Worm (Caenorhabditis elegans) whole organism, young adult: ENCODE data around the gene F18E9.1.
A peak's percentile ranks its signal among the peaks of the same experiment; 100 is the strongest.

Experiments
- C06A6.2 ChIP-seq: fragments of 200-800 bp; sonication (Bioruptor generic); conservative IDR thresholded peaks from 2 replicates; pipeline ENCODE4 v1.3.6; 2022; ENCODE audit warnings: missing genetic modification characterization, missing compliant biosample characterization
- F23B12.7 ChIP-seq: sonication (generic microtip); optimal IDR thresholded peaks from 2 replicates; lab custom pipeline; 2017; ENCODE audit warnings: missing genetic modification characterization, mild to moderate bottlenecking, missing compliant biosample characterization, antibody characterized with exemption, moderate library complexity; ENCODE audit not compliant: insufficient read depth
- F49E8.2 ChIP-seq: sonication (generic microtip); optimal IDR thresholded peaks from 3 replicates; lab custom pipeline; 2017; ENCODE audit warnings: missing genetic modification characterization, mild to moderate bottlenecking, missing compliant biosample characterization, antibody characterized with exemption, moderate library complexity; ENCODE audit not compliant: insufficient read depth
- F55B11.4 ChIP-seq: sonication (generic microtip); optimal IDR thresholded peaks from 2 replicates; lab custom pipeline; 2016; ENCODE audit warnings: missing compliant biosample characterization, missing genetic modification characterization, borderline replicate concordance; ENCODE audit not compliant: insufficient read depth
- F57A8.1 ChIP-seq: fragments of 200-800 bp; sonication (Bioruptor generic); optimal IDR thresholded peaks from 2 replicates; lab custom pipeline; 2018; ENCODE audit warnings: mild to moderate bottlenecking, missing genetic modification characterization, moderate library complexity, missing compliant biosample characterization
- Y53G8AR.9 ChIP-seq: fragments of 200-800 bp; sonication (Bioruptor generic); conservative IDR thresholded peaks from 2 replicates; pipeline ENCODE4 v1.3.6; 2022; ENCODE audit warnings: missing genetic modification reagents, missing genetic modification characterization, missing compliant biosample characterization
- Y79H2A.3 ChIP-seq: fragments of 200-800 bp; sonication (Bioruptor generic); conservative IDR thresholded peaks from 2 replicates; pipeline ENCODE4 v1.3.6; 2022; ENCODE audit warnings: missing genetic modification reagents, missing genetic modification characterization, missing compliant biosample characterization
- Y95B8A.8 ChIP-seq: fragments of 200-800 bp; sonication (Bioruptor generic); IDR thresholded peaks from 2 replicates; pipeline ENCODE4 v1.3.6; 2022; ENCODE audit warnings: missing genetic modification reagents, missing genetic modification characterization, missing compliant biosample characterization
- aptf-2 ChIP-seq: fragments of 200-800 bp; sonication (Bioruptor generic); conservative IDR thresholded peaks from 2 replicates; pipeline ENCODE4 v1.3.6; 2022; ENCODE audit warnings: missing genetic modification reagents, missing genetic modification characterization, missing compliant biosample characterization
- athp-1 ChIP-seq: sonication (generic microtip); optimal IDR thresholded peaks from 2 replicates; lab custom pipeline; 2017; ENCODE audit warnings: mild to moderate bottlenecking, missing genetic modification characterization, missing compliant biosample characterization
- bed-2 ChIP-seq: fragments of 200-800 bp; sonication (Bioruptor generic); IDR thresholded peaks from 2 replicates; pipeline ENCODE4 v1.3.6; 2022; ENCODE audit warnings: missing genetic modification reagents, missing genetic modification characterization, missing compliant biosample characterization
- cebp-2 ChIP-seq: fragments of 200-800 bp; sonication (Bioruptor generic); IDR thresholded peaks from 2 replicates; pipeline ENCODE4 v1.3.6; 2022; ENCODE audit warnings: missing genetic modification characterization, missing compliant biosample characterization
- ceh-100 ChIP-seq: fragments of 200-800 bp; sonication (Bioruptor generic); IDR thresholded peaks from 2 replicates; pipeline ENCODE4 v1.3.6; 2022; ENCODE audit warnings: missing genetic modification reagents, missing genetic modification characterization, missing compliant biosample characterization
- ceh-40 ChIP-seq: fragments of 200-800 bp; sonication (Bioruptor generic); IDR thresholded peaks from 2 replicates; pipeline ENCODE4 v1.3.6; 2022; ENCODE audit warnings: missing genetic modification characterization, missing compliant biosample characterization
- ceh-58 ChIP-seq: fragments of 200-800 bp; sonication (Bioruptor generic); IDR thresholded peaks from 2 replicates; pipeline ENCODE4 v1.3.6; 2022; ENCODE audit warnings: missing genetic modification characterization, missing compliant biosample characterization
- die-1 ChIP-seq: sonication (generic microtip); optimal IDR thresholded peaks from 2 replicates; lab custom pipeline; 2016; ENCODE audit warnings: missing genotype, mild to moderate bottlenecking, missing genetic modification characterization, missing compliant biosample characterization
- dox-1 ChIP-seq: fragments of 200-800 bp; sonication (Bioruptor generic); IDR thresholded peaks from 2 replicates; pipeline ENCODE4 v1.3.6; 2022; ENCODE audit warnings: missing genetic modification reagents, missing genetic modification characterization, missing compliant biosample characterization
- egl-44 ChIP-seq: fragments of 200-800 bp; sonication (Bioruptor generic); IDR thresholded peaks from 2 replicates; pipeline ENCODE4 v1.3.6; 2022; ENCODE audit warnings: missing genetic modification reagents, missing genetic modification characterization, missing compliant biosample characterization
- gei-17 ChIP-seq: fragments of 200-800 bp; sonication (Bioruptor generic); optimal IDR thresholded peaks from 2 replicates; lab custom pipeline; 2018; ENCODE audit warnings: mild to moderate bottlenecking, missing genetic modification characterization, missing compliant biosample characterization
- hmg-1.2 ChIP-seq: fragments of 200-800 bp; sonication (Bioruptor generic); IDR thresholded peaks from 2 replicates; pipeline ENCODE4 v1.3.6; 2022; ENCODE audit warnings: missing genetic modification reagents, missing genetic modification characterization, missing compliant biosample characterization
- lin-26 ChIP-seq: fragments of 200-800 bp; sonication (Bioruptor generic); IDR thresholded peaks from 2 replicates; pipeline ENCODE4 v1.3.6; 2022; ENCODE audit warnings: missing genetic modification reagents, missing genetic modification characterization, missing compliant biosample characterization
- lin-40 ChIP-seq: sonication (generic microtip); optimal IDR thresholded peaks from 2 replicates; lab custom pipeline; 2016; ENCODE audit warnings: missing genetic modification characterization, mild to moderate bottlenecking, missing compliant biosample characterization, missing genotype, missing genetic modification reagents
- lir-1 ChIP-seq: fragments of 200-800 bp; sonication (Bioruptor generic); conservative IDR thresholded peaks from 2 replicates; pipeline ENCODE4 v1.3.6; 2022; ENCODE audit warnings: missing genetic modification reagents, missing genetic modification characterization, missing compliant biosample characterization
- lsl-1 ChIP-seq: fragments of 200-800 bp; sonication (Bioruptor generic); optimal IDR thresholded peaks from 2 replicates; lab custom pipeline; 2018; ENCODE audit warnings: mild to moderate bottlenecking, missing genetic modification characterization, moderate library complexity, missing compliant biosample characterization
- madf-8 ChIP-seq: fragments of 200-800 bp; sonication (Bioruptor generic); conservative IDR thresholded peaks from 2 replicates; pipeline ENCODE4 v1.3.6; 2022; ENCODE audit warnings: missing genetic modification reagents, missing genetic modification characterization, missing compliant biosample characterization
- nhr-120 ChIP-seq: fragments of 200-800 bp; sonication (Bioruptor generic); IDR thresholded peaks from 2 replicates; pipeline ENCODE4 v1.3.6; 2022; ENCODE audit warnings: missing genetic modification characterization, missing compliant biosample characterization
- nhr-179 ChIP-seq: sonication (generic microtip); optimal IDR thresholded peaks from 2 replicates; lab custom pipeline; 2016; ENCODE audit warnings: mild to moderate bottlenecking, missing genetic modification characterization, missing compliant biosample characterization
- rec-8 ChIP-seq, 2 experiments: sonication (generic microtip); optimal IDR thresholded peaks; 2 replicates each; lab custom pipeline; 2016; ENCODE audit warnings: mild to moderate bottlenecking in 2 of 2, missing genetic modification characterization in 2 of 2, missing genetic modification reagents in 2 of 2, missing genotype in 2 of 2, missing biosample characterization in 1 of 2, missing compliant biosample characterization in 1 of 2, moderate library complexity in 1 of 2
- snpc-1.3 ChIP-seq: sonication (generic microtip); optimal IDR thresholded peaks from 2 replicates; lab custom pipeline; 2017; ENCODE audit warnings: missing genetic modification characterization, mild to moderate bottlenecking, missing compliant biosample characterization, antibody characterized with exemption, moderate library complexity, missing genotype, missing genetic modification reagents; ENCODE audit not compliant: insufficient read depth
- snpc-4 ChIP-seq, 5 experiments: fragments of 150-350 bp in 1 of 5; sonication (generic microtip) in 4 of 5; optimal IDR thresholded peaks; 2 replicates each; lab custom pipeline; 2014 to 2018; ENCODE audit warnings: missing genetic modification characterization in 5 of 5, missing biosample characterization in 3 of 5, antibody characterized with exemption in 2 of 5, mild to moderate bottlenecking in 2 of 5, missing compliant biosample characterization in 2 of 5, missing genotype in 2 of 5, moderate library complexity in 2 of 5, missing genetic modification reagents in 1 of 5
- sptf-2 ChIP-seq: fragments of 200-800 bp; sonication (Bioruptor generic); optimal IDR thresholded peaks from 2 replicates; lab custom pipeline; 2018; ENCODE audit warnings: mild to moderate bottlenecking, missing genetic modification characterization, missing compliant biosample characterization
- zfh-2 ChIP-seq: fragments of 200-800 bp; sonication (Bioruptor generic); conservative IDR thresholded peaks from 2 replicates; pipeline ENCODE4 v1.3.6; 2022; ENCODE audit warnings: missing genetic modification reagents, missing genetic modification characterization, missing compliant biosample characterization
- ztf-22 ChIP-seq: fragments of 200-800 bp; sonication (Bioruptor generic); optimal IDR thresholded peaks from 2 replicates; lab custom pipeline; 2018; ENCODE audit warnings: mild to moderate bottlenecking, missing genetic modification characterization, moderate library complexity, missing compliant biosample characterization

Gene F18E9.1

ce11 chrX:8650535-8650934 is 49.2 kb downstream of the F18E9.1 start (continued):
- TF ChIP-seq snpc-4 (GFP tag; optimal IDR thresholded peaks at IDR 0.05; lab: Kevin White, UChicago) = peak; percentile 77
- TF ChIP-seq snpc-4 (tag; optimal IDR thresholded peaks at IDR 0.05; lab: Kevin White, UChicago) = peak in 2 of 4 experiments; percentile 25 to 76
- no peak for TF ChIP-seq F57A8.1 (GFP tag; lab: Kevin White, UChicago)
- peak; percentile 33 for TF ChIP-seq ceh-100
- TF ChIP-seq egl-44 (GFP tag; lab: Robert Waterston, UW) = 0 out of 2 replicates have a peak, but pooled peaks have one; percentile 55
- TF ChIP-seq bed-2 (GFP tag; lab: Robert Waterston, UW) = no peak
- 0 out of 2 replicates have a peak, but pooled peaks have one; percentile 52 for TF ChIP-seq cebp-2 (GFP tag; lab: Robert Waterston, UW)
- no peak for TF ChIP-seq Y95B8A.8 (GFP tag; lab: Robert Waterston, UW)
- no peak for TF ChIP-seq sptf-2
- TF ChIP-seq hmg-1.2 (GFP tag; lab: Robert Waterston, UW) = peak; percentile 64
- no peak for TF ChIP-seq zfh-2 (GFP tag; lab: Robert Waterston, UW)
- peak; percentile 36 to 48 for TF ChIP-seq rec-8 (tag; optimal IDR thresholded peaks at IDR 0.05; lab: Kevin White, UChicago)
- peak; percentile 18 for TF ChIP-seq ztf-22 (GFP tag; lab: Kevin White, UChicago)
- TF ChIP-seq snpc-1.3 (tag; lab: Kevin White, UChicago) = peak; percentile 72
- peak; percentile 23 for TF ChIP-seq lsl-1 (GFP tag; lab: Kevin White, UChicago)
- no peak for TF ChIP-seq F23B12.7
- no peak for TF ChIP-seq F49E8.2 (tag; lab: Kevin White, UChicago)
- TF ChIP-seq lir-1 (GFP tag; lab: Robert Waterston, UW) = no peak
- TF ChIP-seq die-1 = peak; percentile 77
- TF ChIP-seq gei-17 = no peak
- no peak for TF ChIP-seq nhr-120
- no peak; the same call in 1 of the 2 replicates for TF ChIP-seq dox-1
- TF ChIP-seq Y53G8AR.9 (GFP tag; lab: Robert Waterston, UW) = no peak
- peak; percentile 58 for TF ChIP-seq athp-1 (tag; lab: Kevin White, UChicago)
- TF ChIP-seq C06A6.2 = no peak
- TF ChIP-seq F55B11.4 (tag; lab: Kevin White, UChicago) = no peak
- no peak for TF ChIP-seq Y79H2A.3 (GFP tag; lab: Robert Waterston, UW)
- TF ChIP-seq nhr-179 (tag; lab: Kevin White, UChicago) = no peak
- TF ChIP-seq lin-26 (GFP tag; lab: Robert Waterston, UW) = peak; percentile 88
- no peak for TF ChIP-seq aptf-2 (GFP tag; lab: Robert Waterston, UW)
- no peak for TF ChIP-seq ceh-58
- no peak for TF ChIP-seq madf-8 (GFP tag; lab: Robert Waterston, UW)
- TF ChIP-seq lin-40 (tag; lab: Kevin White, UChicago) = peak; percentile 39
- 0 out of 2 replicates have a peak, but pooled peaks have one; percentile 32 for TF ChIP-seq ceh-40 (GFP tag; lab: Robert Waterston, UW)
